Worm (Caenorhabditis elegans): ENCODE results near the gene C07H4.1.
A peak's percentile ranks its signal among the peaks of the same experiment; 100 is the strongest.

Gene C07H4.1

ce11 chrII:9061099-9061498 lies 32.4 kb downstream of the C07H4.1 start, which contains the start of gene T24B8.3 (continued):
- TF ChIP-seq fkh-8 (tag; optimal IDR thresholded peaks at IDR 0.05) = no peak
- TF ChIP-seq elt-3 (tag; optimal IDR thresholded peaks at IDR 0.05) = peak in 1 of 6 experiments; percentile 40
- no peak for TF ChIP-seq hlh-4 (tag; optimal IDR thresholded peaks at IDR 0.05)
- TF ChIP-seq nhr-77 (tag; optimal IDR thresholded peaks at IDR 0.05) = no peak
- peak; percentile 12 to 58 for TF ChIP-seq lin-35 (GFP tag; optimal IDR thresholded peaks at IDR 0.05)
- peak; percentile 16 for TF ChIP-seq nhr-90 (tag; optimal IDR thresholded peaks at IDR 0.05; ENCODE audit: poor library complexity)
- TF ChIP-seq hlh-17 (GFP tag; optimal IDR thresholded peaks at IDR 0.05; ENCODE audit: borderline replicate concordance) = no peak
- TF ChIP-seq mef-2 (tag; optimal IDR thresholded peaks at IDR 0.05) = no peak
- peak; percentile 48 for TF ChIP-seq nhr-20 (tag; optimal IDR thresholded peaks at IDR 0.05)
- no peak for TF ChIP-seq ztf-11 (tag; optimal IDR thresholded peaks at IDR 0.05)
- TF ChIP-seq sox-4 (tag; optimal IDR thresholded peaks at IDR 0.05) = no peak
- no peak for TF ChIP-seq snu-23 (GFP tag; optimal IDR thresholded peaks at IDR 0.05)
- TF ChIP-seq grh-1 (GFP tag; IDR thresholded peaks at IDR 0.05) = no peak
- no peak for TF ChIP-seq tlp-1 (tag; optimal IDR thresholded peaks at IDR 0.05)
- TF ChIP-seq unc-98 (GFP tag; IDR thresholded peaks at IDR 0.05) = no peak
- no peak for TF ChIP-seq unc-86 (tag; optimal IDR thresholded peaks at IDR 0.05)
- TF ChIP-seq unc-130 (tag; optimal IDR thresholded peaks at IDR 0.05) = peak; percentile 45
- peak; percentile 3 for TF ChIP-seq rnt-1 (tag; optimal IDR thresholded peaks at IDR 0.05)
- no peak for TF ChIP-seq isw-1 (GFP tag; IDR thresholded peaks at IDR 0.05)
- no peak for TF ChIP-seq egl-27 (tag; optimal IDR thresholded peaks at IDR 0.05)
- TF ChIP-seq fkh-10 (GFP tag; optimal IDR thresholded peaks at IDR 0.05) = no peak
- no peak for TF ChIP-seq swsn-7 (tag; optimal IDR thresholded peaks at IDR 0.05)
- no peak for TF ChIP-seq aly-2 (tag; optimal IDR thresholded peaks at IDR 0.05)
- TF ChIP-seq hpl-2 (GFP tag; optimal IDR thresholded peaks at IDR 0.05) = no peak
- no peak for TF ChIP-seq ces-1 (GFP tag; optimal IDR thresholded peaks at IDR 0.05)
- no peak for TF ChIP-seq ceh-82 (tag; optimal IDR thresholded peaks at IDR 0.05)
- TF ChIP-seq ceh-8 (GFP tag; optimal IDR thresholded peaks at IDR 0.05) = no peak
- peak; percentile 29 for TF ChIP-seq lin-13 (GFP tag; optimal IDR thresholded peaks at IDR 0.05)
- TF ChIP-seq nhr-12 (tag; optimal IDR thresholded peaks at IDR 0.05) = no peak
- no peak for TF ChIP-seq ceh-88 (GFP tag; IDR thresholded peaks at IDR 0.05)
- TF ChIP-seq nhr-11 (tag; optimal IDR thresholded peaks at IDR 0.05) = no peak
- TF ChIP-seq nhr-84 (tag; optimal IDR thresholded peaks at IDR 0.05) = no peak
- TF ChIP-seq elt-2 (tag; optimal IDR thresholded peaks at IDR 0.05) = peak; percentile 25
- peak; percentile 42 to 77 for TF ChIP-seq lsy-2 (tag; optimal IDR thresholded peaks at IDR 0.05)
- TF ChIP-seq egl-13 (tag; optimal IDR thresholded peaks at IDR 0.05) = no peak
- no peak for TF ChIP-seq lin-39 (tag; optimal IDR thresholded peaks at IDR 0.05)
- TF ChIP-seq jun-1 (tag; optimal IDR thresholded peaks at IDR 0.05) = no peak
- no peak for TF ChIP-seq C04F5.9 (tag; optimal IDR thresholded peaks at IDR 0.05)
- TF ChIP-seq lin-14 (GFP tag; optimal IDR thresholded peaks at IDR 0.05) = peak; percentile 19
- TF ChIP-seq zag-1 (tag; optimal IDR thresholded peaks at IDR 0.05) = no peak
- TF ChIP-seq unc-30 (tag; optimal IDR thresholded peaks at IDR 0.05) = no peak
- TF ChIP-seq dpl-1 (GFP tag; optimal IDR thresholded peaks at IDR 0.05) = peak in 2 of 3 experiments; percentile 40 to 45
- no peak for TF ChIP-seq pag-3 (tag; optimal IDR thresholded peaks at IDR 0.05; ENCODE audit: borderline replicate concordance, insufficient read depth)
- no peak for TF ChIP-seq mab-9 (GFP tag; IDR thresholded peaks at IDR 0.05)
- TF ChIP-seq tbx-2 (tag; optimal IDR thresholded peaks at IDR 0.05) = no peak
- no peak for TF ChIP-seq xbp-1 (tag; optimal IDR thresholded peaks at IDR 0.05)
- no peak for TF ChIP-seq sptf-1 (tag; optimal IDR thresholded peaks at IDR 0.05)
- peak; percentile 48 for TF ChIP-seq nhr-71 (tag; optimal IDR thresholded peaks at IDR 0.05)
- TF ChIP-seq irx-1 (tag; optimal IDR thresholded peaks at IDR 0.05) = no peak
- peak in 1 of 2 experiments; percentile 33 for TF ChIP-seq efl-1 (optimal IDR thresholded peaks at IDR 0.05)
- peak; percentile 43 to 95 for TF ChIP-seq efl-1 (GFP tag; optimal IDR thresholded peaks at IDR 0.05 in 1 of 2)
- TF ChIP-seq nhr-47 (tag; optimal IDR thresholded peaks at IDR 0.05) = no peak
- no peak for TF ChIP-seq vab-15 (tag; optimal IDR thresholded peaks at IDR 0.05)
